Fruit fly (Drosophila melanogaster) Kc167 (cell line): Measurements from ENCODE around the gene Neu2.

Source experiments
- Myc ChIP-seq: fragments of >200 bp; optimal IDR thresholded peaks from 2 replicates; lab custom pipeline; 2017; ENCODE audit warnings: missing external identifiers
- Sin3A ChIP-seq: fragments of >200 bp; optimal IDR thresholded peaks from 2 replicates; lab custom pipeline; 2018; ENCODE audit warnings: missing external identifiers
- h ChIP-seq: fragments of >200 bp; optimal IDR thresholded peaks from 3 replicates; lab custom pipeline; 2018; ENCODE audit warnings: missing external identifiers
- insv ChIP-seq: fragments of >200 bp; optimal IDR thresholded peaks from 3 replicates; lab custom pipeline; 2018; ENCODE audit warnings: missing external identifiers
- psq ChIP-seq: fragments of >200 bp; optimal IDR thresholded peaks from 2 replicates; lab custom pipeline; 2017; ENCODE audit warnings: missing external identifiers
- ttk ChIP-seq: sonication (Bioruptor generic); optimal IDR thresholded peaks from 2 replicates; lab custom pipeline; 2017; ENCODE audit warnings: missing external identifiers

Gene Neu2

DNA sequence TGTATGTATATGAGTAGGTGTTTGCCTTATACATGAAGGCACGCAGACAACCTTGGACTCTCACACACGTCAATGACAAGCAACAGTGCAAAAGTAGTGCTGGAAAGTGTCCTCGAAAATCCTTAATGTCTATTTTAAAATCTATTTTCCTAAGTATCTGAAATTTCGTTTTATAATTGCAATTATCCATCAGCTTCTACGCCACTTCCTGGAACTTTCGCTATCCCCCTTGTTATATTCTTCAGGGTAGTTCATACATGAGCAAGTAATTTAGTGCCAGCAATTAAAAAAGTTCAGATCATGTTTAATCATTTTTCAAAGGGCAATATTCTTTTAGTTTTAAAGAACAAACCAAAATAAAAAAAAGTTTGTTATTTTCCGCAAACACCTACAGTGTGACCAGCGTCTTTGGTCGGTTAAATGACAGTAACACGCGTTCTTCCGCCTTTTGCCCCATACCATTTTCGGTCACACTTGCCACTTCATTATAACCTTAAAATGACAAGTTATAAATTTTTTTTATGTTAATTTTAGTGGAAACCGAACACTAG lies 26.4 kb upstream of the Neu2 start:
- TF ChIP-seq insv (lab: Kevin White, UChicago): no peak
- no peak for TF ChIP-seq h
- no peak for TF ChIP-seq Sin3A (lab: Kevin White, UChicago)
- TF ChIP-seq psq (lab: Kevin White, UChicago): no peak
- TF ChIP-seq ttk (lab: Kevin White, UChicago): no peak
- no peak for TF ChIP-seq Myc (lab: Kevin White, UChicago)

DNA sequence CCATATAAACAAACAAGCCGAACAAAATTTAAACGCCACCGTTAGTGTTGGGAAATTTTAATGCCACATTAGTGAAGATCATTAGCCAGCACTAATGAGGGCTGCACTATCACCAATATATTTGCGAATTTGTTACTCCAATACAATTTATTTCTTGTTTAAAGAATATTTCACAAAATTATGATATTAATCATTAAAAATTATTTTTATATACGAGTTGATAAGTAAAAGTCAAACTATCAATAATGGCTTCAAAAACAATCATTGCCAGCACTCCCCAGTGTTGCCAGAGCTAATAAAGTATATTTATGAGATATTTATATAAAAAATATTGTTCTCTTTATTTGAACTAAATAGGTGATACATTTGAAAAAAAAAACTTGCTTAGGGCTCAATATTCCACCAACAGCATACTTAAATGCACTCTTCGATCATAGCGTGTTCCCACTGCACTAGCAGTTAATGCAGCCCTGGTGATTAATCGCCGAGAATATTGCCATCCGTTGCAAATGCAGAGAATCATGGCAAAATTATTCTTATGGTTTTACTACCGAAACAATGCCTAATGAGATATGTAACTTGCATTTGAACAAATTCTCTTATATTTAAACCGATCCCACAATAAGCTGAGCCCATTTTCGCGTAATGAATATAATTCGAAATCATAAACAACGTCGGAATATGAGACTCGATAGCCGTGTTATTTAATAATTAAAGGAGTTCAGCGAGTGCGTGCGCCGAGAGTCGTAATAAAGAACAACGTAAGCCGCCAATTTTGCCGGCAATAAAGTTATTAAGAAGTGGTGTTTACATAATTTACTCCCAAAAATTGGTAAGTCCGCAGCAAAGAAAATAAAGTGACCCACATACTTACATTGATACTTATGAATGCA lies 25.7 kb upstream of the Neu2 start, which contains the start of the genes SAK and Cdk12:
TSS of gene SAK (minus strand) at position 65 of the 893 bp plus-strand sequence.
TSS of gene Cdk12 (plus strand) at position 484 of the 893 bp plus-strand sequence.
- TF ChIP-seq Myc (lab: Kevin White, UChicago) (no peak), ttk (lab: Kevin White, UChicago) (no peak), insv (lab: Kevin White, UChicago) (no peak), h (no peak), Sin3A (lab: Kevin White, UChicago) (no peak), psq (lab: Kevin White, UChicago) (no peak)

DNA sequence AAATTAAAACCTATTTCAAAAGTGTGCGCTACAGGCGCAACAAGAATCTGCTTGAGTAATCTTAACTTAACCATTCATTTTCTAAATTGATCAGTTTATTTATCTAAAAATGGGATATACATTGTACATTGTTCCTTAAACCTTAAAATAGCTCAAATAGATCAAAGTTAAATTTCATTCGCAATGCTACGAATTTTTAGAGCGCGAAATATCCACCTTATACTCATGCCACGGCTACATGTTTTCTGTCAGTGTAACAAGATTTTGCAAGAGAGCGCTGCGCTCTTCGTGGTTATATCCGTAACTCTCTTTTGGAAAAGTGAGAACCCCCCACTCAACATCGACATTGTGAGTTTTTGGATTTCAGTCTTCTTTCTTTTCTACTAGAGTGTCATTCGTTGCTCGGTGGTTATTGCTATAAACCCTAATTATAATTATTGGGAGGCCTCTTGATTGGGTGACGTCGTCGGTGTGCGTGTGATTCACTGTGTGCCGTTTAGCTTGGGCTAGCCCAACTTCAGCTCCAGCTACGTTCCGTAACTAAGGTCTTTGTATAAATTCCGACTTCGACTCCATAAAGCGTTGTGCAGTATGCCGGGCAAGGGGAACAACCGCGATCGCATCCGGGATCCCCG lies 19.2 kb upstream of the Neu2 start:
- no peak for TF ChIP-seq Myc (lab: Kevin White, UChicago)
- no peak for TF ChIP-seq Sin3A (lab: Kevin White, UChicago)
- TF ChIP-seq insv (lab: Kevin White, UChicago): no peak
- no peak for TF ChIP-seq psq (lab: Kevin White, UChicago)
- TF ChIP-seq ttk (lab: Kevin White, UChicago): no peak
- no peak for TF ChIP-seq h

DNA sequence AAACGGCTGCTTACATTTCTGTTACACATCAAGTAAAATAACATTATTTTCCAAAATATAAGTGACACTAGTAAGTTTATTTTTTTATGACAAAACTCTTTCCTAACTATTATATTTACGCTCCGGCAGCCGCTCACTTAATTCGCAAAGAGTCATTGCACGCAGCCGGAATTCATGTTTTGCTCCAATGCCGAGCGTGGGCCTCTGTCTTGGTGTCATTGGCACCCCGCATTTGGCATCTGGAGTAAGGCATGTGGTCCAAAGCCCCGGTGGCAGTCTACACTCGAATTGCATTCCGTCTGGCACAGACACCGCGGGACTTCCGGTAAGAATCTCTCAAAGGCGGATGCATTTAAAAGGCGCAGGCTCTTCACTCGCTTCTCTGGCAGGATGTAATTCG lies 18.2 kb upstream of the Neu2 start:
- TF ChIP-seq psq (lab: Kevin White, UChicago) (no peak), insv (lab: Kevin White, UChicago) (no peak), ttk (lab: Kevin White, UChicago) (no peak), h (no peak), Sin3A (lab: Kevin White, UChicago) (no peak), Myc (lab: Kevin White, UChicago) (no peak)

DNA sequence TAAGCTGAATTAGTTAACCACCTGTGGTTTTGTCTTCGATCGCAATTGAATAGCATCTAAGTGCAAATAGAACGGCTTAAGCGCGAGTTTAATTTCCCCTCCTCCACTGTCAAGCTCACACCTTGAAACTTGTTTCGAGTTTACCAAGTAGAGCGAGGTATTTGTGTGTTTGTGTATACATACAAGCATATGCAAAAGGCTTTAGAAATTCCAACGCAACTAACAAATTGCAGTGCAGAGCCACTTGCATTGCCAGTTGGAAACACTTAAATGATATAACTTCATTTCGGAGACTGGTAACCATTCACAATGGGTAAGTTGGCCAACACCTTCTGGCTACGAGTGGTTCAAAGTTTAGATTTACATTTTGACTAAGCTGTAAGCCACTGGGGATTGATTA lies 17.6 kb upstream of the Neu2 start:
- TF ChIP-seq Sin3A (lab: Kevin White, UChicago): no peak
- no peak for TF ChIP-seq Myc (lab: Kevin White, UChicago)

DNA sequence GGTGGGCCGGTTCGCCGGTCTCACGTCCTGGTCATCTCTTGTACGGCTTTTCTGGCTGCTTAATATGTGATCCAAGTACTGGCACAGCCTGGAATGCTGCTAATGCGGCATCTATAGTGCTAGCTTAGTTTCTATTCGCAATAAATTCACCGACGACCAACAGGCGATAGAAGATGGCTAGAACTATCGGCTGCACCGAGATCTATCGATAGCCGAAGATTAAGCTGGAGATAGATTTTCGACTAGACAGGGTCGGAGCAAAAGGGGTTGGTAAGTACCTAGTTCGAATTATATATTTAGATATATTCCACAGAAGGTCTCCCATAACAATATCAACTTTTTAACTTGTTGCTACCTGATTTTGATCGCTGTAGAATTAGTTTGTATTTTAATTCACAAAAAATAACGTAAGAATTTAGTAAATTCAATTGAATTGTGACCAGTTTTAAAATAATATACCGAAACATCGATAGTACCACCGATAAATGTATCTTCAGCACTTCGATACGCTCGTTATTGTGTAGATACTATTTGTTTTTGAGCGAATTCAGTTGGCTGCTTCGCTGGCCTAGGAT lies 17.1 kb upstream of the Neu2 start, which contains the start of the genes Glg1 and M6:
TSS of gene Glg1 (minus strand) at position 185 of the 575 bp plus-strand sequence.
TSS of gene M6 (plus strand) at position 499 of the 575 bp plus-strand sequence.
- TF ChIP-seq insv (lab: Kevin White, UChicago) (no peak), ttk (lab: Kevin White, UChicago) (no peak), Myc (lab: Kevin White, UChicago) (no peak), Sin3A (lab: Kevin White, UChicago) (no peak), psq (lab: Kevin White, UChicago) (no peak), h (no peak)

DNA sequence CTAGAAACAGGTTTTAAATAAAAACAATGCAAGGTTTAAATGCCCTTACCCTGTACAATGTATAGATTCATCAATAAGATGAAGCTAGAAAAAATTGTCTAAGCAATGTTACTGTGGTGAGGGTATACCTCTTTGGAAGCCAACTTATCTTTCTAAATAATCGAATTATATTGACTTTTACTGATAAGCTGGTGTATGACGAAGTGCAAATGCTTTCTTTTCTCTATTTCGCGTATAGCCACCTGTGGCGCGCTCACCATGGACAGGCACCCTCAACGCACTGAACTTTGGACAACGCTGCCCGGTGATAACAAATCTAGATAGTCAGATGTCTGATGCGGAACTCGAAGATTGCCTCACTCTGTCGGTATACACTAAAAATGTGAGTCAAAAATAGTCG lies 11.5 kb upstream of the Neu2 start:
- TF ChIP-seq Myc (lab: Kevin White, UChicago) (no peak), h (no peak), psq (lab: Kevin White, UChicago) (no peak)

DNA sequence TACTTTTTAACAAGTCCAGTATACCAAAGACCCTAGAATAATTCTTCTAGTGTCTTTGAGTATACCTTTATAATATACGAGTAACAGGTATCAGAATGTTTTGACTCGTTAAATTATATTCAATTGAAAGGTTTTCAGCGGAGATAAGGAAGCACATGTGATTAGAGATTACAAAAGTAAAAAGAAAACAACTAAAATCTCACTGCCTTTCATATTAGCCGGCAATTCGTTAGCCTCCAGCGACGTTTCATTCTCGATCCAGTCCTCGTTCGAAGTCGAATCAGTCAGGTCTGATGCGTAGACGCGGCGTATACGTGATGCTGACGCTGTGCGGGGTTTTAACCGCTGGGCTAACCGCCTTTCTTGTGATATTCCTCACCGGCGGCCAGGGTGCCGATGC lies 10.8 kb upstream of the Neu2 start, which contains the start of gene Est-Q:
TSS of gene Est-Q (plus strand) at position 250 of the 400 bp plus-strand sequence.
- no peak for TF ChIP-seq ttk (lab: Kevin White, UChicago)
- no peak for TF ChIP-seq Sin3A (lab: Kevin White, UChicago)
- TF ChIP-seq h: no peak
- TF ChIP-seq psq (lab: Kevin White, UChicago): no peak
- no peak for TF ChIP-seq Myc (lab: Kevin White, UChicago)
- no peak for TF ChIP-seq insv (lab: Kevin White, UChicago)

DNA sequence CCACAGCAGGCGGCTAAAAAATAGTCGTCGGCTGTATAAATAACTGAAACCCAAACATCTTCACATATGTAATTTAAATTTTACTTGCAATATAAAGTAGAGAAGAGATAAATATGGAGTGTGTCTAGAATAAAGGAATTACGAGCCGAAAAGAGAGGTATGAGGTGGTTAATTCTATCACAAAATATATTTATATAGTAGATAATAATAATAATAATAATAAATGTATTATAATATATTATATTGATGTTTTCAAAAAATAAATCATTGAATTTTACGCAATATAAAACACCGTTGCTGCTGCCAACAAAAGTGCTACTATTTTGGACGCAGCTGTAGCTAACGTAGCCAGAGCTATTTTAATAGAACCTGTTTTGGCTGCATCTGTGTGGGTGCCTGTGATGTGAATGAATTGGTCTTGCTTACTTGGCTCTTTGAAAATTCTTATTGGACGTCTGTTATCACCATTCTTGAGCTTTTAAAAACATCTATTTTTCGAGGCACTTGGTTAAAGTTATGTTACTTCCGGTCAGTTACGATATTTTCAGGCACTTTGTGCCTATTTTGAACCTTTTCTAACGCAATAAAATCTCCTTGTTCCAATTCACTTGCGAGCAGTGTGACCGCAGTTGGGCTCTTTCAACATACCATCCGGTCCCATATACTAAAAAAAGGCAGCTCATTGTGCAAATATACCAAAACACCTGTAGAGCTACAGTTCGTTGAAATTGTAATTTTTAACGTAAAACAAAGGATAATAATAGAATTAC lies 6.7 kb upstream of the Neu2 start, which contains the start of gene Hr78:
TSS of gene Hr78 (minus strand) at position 630 of the 770 bp plus-strand sequence.
- no peak for TF ChIP-seq psq (lab: Kevin White, UChicago)
- no peak for TF ChIP-seq ttk (lab: Kevin White, UChicago)
- no peak for TF ChIP-seq h
- no peak for TF ChIP-seq Sin3A (lab: Kevin White, UChicago)
- no peak for TF ChIP-seq Myc (lab: Kevin White, UChicago)
- no peak for TF ChIP-seq insv (lab: Kevin White, UChicago)

DNA sequence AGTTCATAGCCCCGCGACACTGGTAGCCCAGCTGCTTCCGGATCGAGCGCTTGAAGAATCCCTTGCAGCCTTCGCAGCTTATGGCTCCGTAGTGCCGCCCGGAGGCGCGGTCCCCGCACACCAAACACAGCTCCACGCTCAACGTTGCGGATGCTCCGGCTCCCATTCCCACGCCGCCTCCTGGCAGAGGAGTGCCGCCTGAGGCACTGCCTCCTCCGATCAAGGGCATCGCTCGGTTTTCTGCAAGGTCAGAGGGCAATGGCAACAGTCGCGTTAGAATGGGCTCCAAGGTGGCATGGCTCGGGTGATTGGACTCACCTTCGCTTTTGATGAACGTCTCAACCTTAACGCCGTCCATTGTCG lies 6.1 kb upstream of the Neu2 start:
- TF ChIP-seq Sin3A (lab: Kevin White, UChicago) (no peak), psq (lab: Kevin White, UChicago) (no peak), insv (lab: Kevin White, UChicago) (no peak), Myc (lab: Kevin White, UChicago) (no peak), ttk (lab: Kevin White, UChicago) (no peak), h (no peak)
